Fruit fly (Drosophila melanogaster) whole organism, embryonic: ENCODE results near the gene Ing5.

Experiments used
- Aef1 ChIP-seq: fragments of 200-800 bp; sonication (Bioruptor generic); IDR thresholded peaks from 3 replicates; pipeline ENCODE4 v1.3.6; 2022; ENCODE audit warnings: missing biosample characterization, missing genetic modification characterization
- Asciz ChIP-seq: fragments of 200-800 bp; sonication (Bioruptor generic); optimal IDR thresholded peaks from 2 replicates; lab custom pipeline; 2017; ENCODE audit warnings: missing biosample characterization, mild to moderate bottlenecking, missing genetic modification characterization, missing genetic modification reagents
- CG10321 ChIP-seq: fragments of 200-800 bp; sonication (Bioruptor generic); IDR thresholded peaks from 2 replicates; pipeline ENCODE4 v1.3.6; 2022; ENCODE audit warnings: missing biosample characterization, missing genetic modification characterization
- CG10979 ChIP-seq: fragments of 200-800 bp; sonication (Bioruptor generic); optimal IDR thresholded peaks from 2 replicates; lab custom pipeline; 2018; ENCODE audit warnings: missing biosample characterization, mild to moderate bottlenecking, missing genetic modification characterization, moderate library complexity
- CG11085 ChIP-seq: fragments of 200-800 bp; sonication (Bioruptor generic); IDR thresholded peaks from 2 replicates; pipeline ENCODE4 v1.3.6; 2022; ENCODE audit warnings: missing biosample characterization, missing genetic modification characterization
- CG11504 ChIP-seq: fragments of 200-800 bp; sonication (Bioruptor generic); optimal IDR thresholded peaks from 3 replicates; lab custom pipeline; 2019; ENCODE audit warnings: missing biosample characterization, mild to moderate bottlenecking, missing genetic modification characterization, moderate library complexity
- CG12236 ChIP-seq: fragments of 200-800 bp; sonication (Bioruptor generic); optimal IDR thresholded peaks from 2 replicates; lab custom pipeline; 2016; ENCODE audit warnings: missing biosample characterization, missing genetic modification characterization
- CG12391 ChIP-seq: fragments of 200-800 bp; sonication (Bioruptor generic); optimal IDR thresholded peaks from 3 replicates; lab custom pipeline; 2018; ENCODE audit warnings: missing biosample characterization, mild to moderate bottlenecking, missing genetic modification characterization, moderate library complexity
- CG12744 ChIP-seq: fragments of 200-800 bp; sonication (Bioruptor generic); optimal IDR thresholded peaks from 2 replicates; lab custom pipeline; 2016; ENCODE audit warnings: missing biosample characterization, missing genetic modification characterization
- CG13287 ChIP-seq: fragments of 200-800 bp; sonication (Bioruptor generic); IDR thresholded peaks from 2 replicates; pipeline ENCODE4 v1.3.6; 2022; ENCODE audit warnings: missing biosample characterization, missing genetic modification characterization; ENCODE audit not compliant: partially characterized antibody
- CG15269 ChIP-seq: fragments of 200-800 bp; sonication (Bioruptor generic); optimal IDR thresholded peaks from 2 replicates; lab custom pipeline; 2018; ENCODE audit warnings: missing biosample characterization, mild to moderate bottlenecking, missing genetic modification characterization, moderate library complexity
- CG15479 ChIP-seq: fragments of 200-800 bp; sonication (Bioruptor generic); optimal IDR thresholded peaks from 3 replicates; lab custom pipeline; 2019; ENCODE audit warnings: missing biosample characterization, mild to moderate bottlenecking, missing genetic modification characterization, moderate library complexity
- CG17385 ChIP-seq: fragments of 200-800 bp; sonication (Bioruptor generic); optimal IDR thresholded peaks from 3 replicates; lab custom pipeline; 2018; ENCODE audit warnings: missing biosample characterization, mild to moderate bottlenecking, missing genetic modification characterization
- CG17802 ChIP-seq: fragments of 200-800 bp; sonication (Bioruptor generic); optimal IDR thresholded peaks from 2 replicates; lab custom pipeline; 2018; ENCODE audit warnings: missing biosample characterization, mild to moderate bottlenecking, missing genetic modification characterization, moderate library complexity
- CG17829 ChIP-seq: fragments of 200-800 bp; optimal IDR thresholded peaks from 2 replicates; lab custom pipeline; 2019; ENCODE audit warnings: missing biosample characterization, mild to moderate bottlenecking, missing genetic modification characterization, moderate library complexity
- CG18011 ChIP-seq: fragments of 200-800 bp; sonication (Bioruptor generic); optimal IDR thresholded peaks from 2 replicates; lab custom pipeline; 2017; ENCODE audit warnings: missing biosample characterization, missing genetic modification characterization, mild to moderate bottlenecking, moderate library complexity, missing genotype
- CG18262 ChIP-seq: fragments of 200-800 bp; optimal IDR thresholded peaks from 3 replicates; lab custom pipeline; 2019; ENCODE audit warnings: missing biosample characterization, mild to moderate bottlenecking, missing genetic modification characterization, moderate library complexity
- CG2889 ChIP-seq: fragments of 200-800 bp; sonication (Bioruptor generic); IDR thresholded peaks from 3 replicates; pipeline ENCODE4 v1.3.6; 2022; ENCODE audit warnings: missing biosample characterization, missing genetic modification characterization
- CG3281 ChIP-seq: fragments of 200-800 bp; sonication (Bioruptor generic); optimal IDR thresholded peaks from 3 replicates; lab custom pipeline; 2017; ENCODE audit warnings: missing biosample characterization, mild to moderate bottlenecking, missing genetic modification characterization
- CG3995 ChIP-seq: fragments of 200-800 bp; sonication (Bioruptor generic); optimal IDR thresholded peaks from 3 replicates; lab custom pipeline; 2016; ENCODE audit warnings: missing biosample characterization, missing genetic modification characterization
- CG4360 ChIP-seq: fragments of 200-800 bp; sonication (Bioruptor generic); IDR thresholded peaks from 2 replicates; pipeline ENCODE4 v1.3.6; 2022; ENCODE audit warnings: missing biosample characterization, missing genetic modification characterization
- CG7745 ChIP-seq: fragments of 200-800 bp; sonication (Bioruptor generic); optimal IDR thresholded peaks from 2 replicates; lab custom pipeline; 2018; ENCODE audit warnings: missing biosample characterization, mild to moderate bottlenecking, missing genetic modification characterization, moderate library complexity
- CG8924 ChIP-seq: fragments of 200-800 bp; optimal IDR thresholded peaks from 3 replicates; lab custom pipeline; 2019; ENCODE audit warnings: missing biosample characterization, mild to moderate bottlenecking, missing genetic modification characterization, moderate library complexity
- Camta ChIP-seq: fragments of 200-800 bp; sonication (Bioruptor generic); optimal IDR thresholded peaks from 2 replicates; lab custom pipeline; 2016; ENCODE audit warnings: missing biosample characterization, missing genetic modification characterization
- CoRest ChIP-seq: fragments of 200-800 bp; sonication (Bioruptor generic); optimal IDR thresholded peaks from 3 replicates; lab custom pipeline; 2018; ENCODE audit warnings: missing biosample characterization, mild to moderate bottlenecking, missing genetic modification characterization, moderate library complexity
- Ets65A ChIP-seq: fragments of 200-800 bp; sonication (Bioruptor generic); peaks from one replicate; lab custom pipeline; 2016; ENCODE audit warnings: missing biosample characterization, missing genetic modification characterization
- Hsf ChIP-seq: fragments of 200-800 bp; sonication (Bioruptor generic); optimal IDR thresholded peaks from 3 replicates; lab custom pipeline; 2016; ENCODE audit warnings: missing biosample characterization, missing genetic modification characterization
- MESR4 ChIP-seq: fragments of 200-800 bp; sonication (Bioruptor generic); optimal IDR thresholded peaks from 2 replicates; lab custom pipeline; 2018; ENCODE audit warnings: missing biosample characterization, mild to moderate bottlenecking, missing genetic modification characterization, moderate library complexity
- Mad ChIP-seq: fragments of 200-800 bp; sonication (Bioruptor generic); optimal IDR thresholded peaks from 2 replicates; lab custom pipeline; 2016; ENCODE audit warnings: missing biosample characterization, missing genetic modification characterization
- Sry-β ChIP-seq: fragments of 200-800 bp; sonication (Bioruptor generic); optimal IDR thresholded peaks from 2 replicates; lab custom pipeline; 2018; ENCODE audit warnings: missing biosample characterization, mild to moderate bottlenecking, missing genetic modification characterization, moderate library complexity
- Tbp ChIP-seq: fragments of >200 bp; optimal IDR thresholded peaks from 2 replicates; lab custom pipeline; 2018; ENCODE audit warnings: missing biosample characterization, missing genetic modification characterization
- Vsx1 ChIP-seq: fragments of 200-800 bp; sonication (Bioruptor generic); optimal IDR thresholded peaks from 2 replicates; lab custom pipeline; 2017; ENCODE audit warnings: missing biosample characterization, mild to moderate bottlenecking, missing genetic modification characterization, missing genetic modification reagents
- Xrp1 ChIP-seq: fragments of 200-800 bp; sonication (Bioruptor generic); IDR thresholded peaks from 2 replicates; pipeline ENCODE4 v1.3.6; 2022; ENCODE audit warnings: missing biosample characterization, missing genetic modification characterization
- ab ChIP-seq: fragments of 200-800 bp; sonication (Bioruptor generic); optimal IDR thresholded peaks from 2 replicates; lab custom pipeline; 2016; ENCODE audit warnings: missing biosample characterization, missing genetic modification characterization
- ase ChIP-seq: fragments of 200-800 bp; sonication (Bioruptor generic); IDR thresholded peaks from 3 replicates; pipeline ENCODE4 v1.3.6; 2022; ENCODE audit warnings: missing biosample characterization, missing genetic modification characterization
- ato ChIP-seq: fragments of 200-800 bp; sonication (Bioruptor generic); IDR thresholded peaks from 2 replicates; pipeline ENCODE4 v1.3.6; 2022; ENCODE audit warnings: missing biosample characterization, missing genetic modification characterization; ENCODE audit not compliant: partially characterized antibody
- az2 ChIP-seq: fragments of 200-800 bp; sonication (Bioruptor generic); optimal IDR thresholded peaks from 3 replicates; lab custom pipeline; 2016; ENCODE audit warnings: missing biosample characterization, missing genetic modification characterization
- crc ChIP-seq: fragments of 200-800 bp; sonication (Bioruptor generic); optimal IDR thresholded peaks from 2 replicates; lab custom pipeline; 2016; ENCODE audit warnings: missing biosample characterization, missing genetic modification characterization
- dysf ChIP-seq: fragments of 200-800 bp; sonication (Bioruptor generic); IDR thresholded peaks from 3 replicates; pipeline ENCODE4 v1.3.6; 2022; ENCODE audit warnings: missing biosample characterization, missing genetic modification characterization
- ewg ChIP-seq: fragments of 200-800 bp; sonication (Bioruptor generic); optimal IDR thresholded peaks from 3 replicates; lab custom pipeline; 2017; ENCODE audit warnings: mild to moderate bottlenecking, missing biosample characterization, missing genetic modification reagents, missing genetic modification characterization
- fd102C ChIP-seq: fragments of 200-800 bp; sonication (Bioruptor generic); optimal IDR thresholded peaks from 2 replicates; lab custom pipeline; 2018; ENCODE audit warnings: missing biosample characterization, mild to moderate bottlenecking, missing genetic modification characterization, moderate library complexity
- gcm ChIP-seq: fragments of 200-800 bp; sonication (Bioruptor generic); optimal IDR thresholded peaks from 2 replicates; lab custom pipeline; 2019; ENCODE audit warnings: missing biosample characterization, mild to moderate bottlenecking, missing genetic modification characterization, moderate library complexity
- hbn ChIP-seq: fragments of 200-800 bp; sonication (Bioruptor generic); IDR thresholded peaks from 2 replicates; pipeline ENCODE4 v1.3.6; 2022; ENCODE audit warnings: missing biosample characterization, missing genetic modification characterization; ENCODE audit not compliant: partially characterized antibody
- her ChIP-seq: fragments of 200-800 bp; sonication (Bioruptor generic); optimal IDR thresholded peaks from 2 replicates; lab custom pipeline; 2016; ENCODE audit warnings: missing biosample characterization, missing genetic modification characterization
- knrl ChIP-seq: fragments of 200-800 bp; sonication (Bioruptor generic); IDR thresholded peaks from 3 replicates; pipeline ENCODE4 v1.3.6; 2022; ENCODE audit warnings: missing biosample characterization, missing genetic modification characterization; ENCODE audit not compliant: partially characterized antibody
- prd ChIP-seq, 3 experiments: fragments of >200 bp in 2 of 3; fragments of 200-800 bp in 1 of 3; sonication (Bioruptor generic) in 1 of 3; optimal IDR thresholded peaks in 2 of 3; IDR thresholded peaks in 1 of 3; 2 replicates in 2 of 3; 3 replicates in 1 of 3; pipeline versions ENCODE4 v1.3.6 to Lab custom; 2017 to 2022; ENCODE audit warnings: missing biosample characterization in 1 of 3, missing genetic modification characterization in 1 of 3
- row ChIP-seq: fragments of 200-800 bp; sonication (Bioruptor generic); IDR thresholded peaks from 3 replicates; pipeline ENCODE4 v1.3.6; 2022; ENCODE audit warnings: missing biosample characterization, missing genetic modification characterization
- sens-2 ChIP-seq: fragments of 200-800 bp; sonication (Bioruptor generic); IDR thresholded peaks from 2 replicates; pipeline ENCODE4 v1.3.6; 2022; ENCODE audit warnings: missing biosample characterization, missing genetic modification characterization
- sisA ChIP-seq: fragments of 200-800 bp; sonication (Bioruptor generic); IDR thresholded peaks from 2 replicates; pipeline ENCODE4 v1.3.6; 2022; ENCODE audit warnings: missing biosample characterization, missing genetic modification characterization

The Ing5 gene

dm6 chr2L:13367378-13367777 lies 19.7 kb downstream of the Ing5 start, which contains the start of gene Tap42 (continued):
- TF ChIP-seq CG18262 (tag; lab: Kevin White, UChicago): peak; percentile 9
- no peak for TF ChIP-seq gcm (GFP tag; lab: Kevin White, UChicago)
- TF ChIP-seq Camta (GFP tag; lab: Kevin White, UChicago): no peak
- no peak for TF ChIP-seq CG2889 (GFP tag; lab: Robert Waterston, UW)
- TF ChIP-seq Mad: peak; percentile 26
- TF ChIP-seq sens-2 (GFP tag; lab: Robert Waterston, UW): no peak
- peak; percentile 42 for TF ChIP-seq CG12391 (tag; lab: Kevin White, UChicago)
- no peak for TF ChIP-seq her (GFP tag; lab: Kevin White, UChicago)
- TF ChIP-seq CG12236: no peak
- peak; percentile 24 for TF ChIP-seq CG15479 (GFP tag; lab: Kevin White, UChicago)
- TF ChIP-seq Vsx1 (GFP tag; lab: Kevin White, UChicago): no peak
- TF ChIP-seq CG15269 (tag; lab: Kevin White, UChicago): peak; percentile 40
- peak; percentile 13 for TF ChIP-seq CG12744 (GFP tag; lab: Kevin White, UChicago)
- TF ChIP-seq Sry-β (GFP tag; lab: Kevin White, UChicago): peak; percentile 79
- TF ChIP-seq CG11085 (GFP tag; lab: Robert Waterston, UW): no peak
- TF ChIP-seq az2 (GFP tag; lab: Kevin White, UChicago): peak; percentile 20
- TF ChIP-seq CG8924: peak; percentile 27
- TF ChIP-seq ase (GFP tag; lab: Robert Waterston, UW): no peak
- no peak for TF ChIP-seq CG7745 (tag; lab: Kevin White, UChicago)
- TF ChIP-seq Asciz (GFP tag; lab: Kevin White, UChicago): no peak
- peak; percentile 24; the same call in 1 of the 2 replicates for TF ChIP-seq CG13287 (GFP tag; lab: Robert Waterston, UW)
- TF ChIP-seq fd102C: no peak
- no peak for TF ChIP-seq crc (GFP tag; lab: Kevin White, UChicago)
- no peak for TF ChIP-seq Aef1 (GFP tag; lab: Robert Waterston, UW)
- TF ChIP-seq MESR4 (GFP tag; lab: Kevin White, UChicago): peak; percentile 40
- TF ChIP-seq Hsf (GFP tag; lab: Kevin White, UChicago): peak; percentile 32
- TF ChIP-seq CG3281: peak; percentile 46
- TF ChIP-seq CG3995 (GFP tag; lab: Kevin White, UChicago): no peak
- 0 out of 2 replicates have a peak, but pooled peaks have one; percentile 12 for TF ChIP-seq Xrp1 (GFP tag; lab: Robert Waterston, UW)
- TF ChIP-seq ato: no peak
- TF ChIP-seq CG10979 (tag; lab: Kevin White, UChicago): peak; percentile 29

dm6 chr2L:13366109-13366747 lies 20.9 kb downstream of the Ing5 start, which contains the start of the genes Nnp-1 and Grx3:
Gene Nnp-1, minus strand, starts transcription at chr2L:13366189.
Gene Grx3, plus strand, starts transcription at chr2L:13366447.
- TF ChIP-seq CG4360 (GFP tag; lab: Robert Waterston, UW) (peak; percentile 46; the same call in 1 of the 2 replicates), knrl (GFP tag; lab: Robert Waterston, UW) (peak; percentile 32; the same call in 1 of the 3 replicates), Ets65A (GFP tag; lab: Kevin White, UChicago) (peak; percentile 71), dysf (GFP tag; lab: Robert Waterston, UW) (peak; percentile 46; the same call in 1 of the 3 replicates), CG10321 (no peak), CG17802 (no peak), Tbp (GFP tag; lab: Kevin White, UChicago) (no peak), CG17829 (peak; percentile 69), ab (GFP tag; lab: Kevin White, UChicago) (no peak), CG11504 (no peak), ewg (GFP tag; lab: Kevin White, UChicago) (peak; percentile 24), row (peak; percentile 92), hbn (no peak), CG17385 (GFP tag; lab: Kevin White, UChicago) (peak; percentile 51), CoRest (tag; lab: Kevin White, UChicago) (peak; percentile 79), sisA (peak; percentile 19; the same call in 1 of the 2 replicates), prd (optimal IDR thresholded peaks at IDR 0.05; lab: Kevin White, UChicago) (no peak), prd (GFP tag; IDR thresholded peaks at IDR 0.05; lab: Robert Waterston, UW) (peak; percentile 58; the same call in 1 of the 3 replicates), CG10979 (tag; lab: Kevin White, UChicago) (peak; percentile 43), CG18011 (GFP tag; lab: Kevin White, UChicago) (peak; percentile 5)
